Worm (Caenorhabditis elegans) whole organism, midembryonic: ENCODE results near the gene F40A3.6.

Experiments
- T22C8.4 ChIP-seq: fragments of 200-800 bp; sonication (Bioruptor generic); IDR thresholded peaks from 2 replicates; pipeline ENCODE4 v1.3.6; 2022; ENCODE audit warnings: missing genetic modification characterization, missing compliant biosample characterization
- cog-1 ChIP-seq: sonication (generic microtip); optimal IDR thresholded peaks from 2 replicates; lab custom pipeline; 2016; ENCODE audit warnings: missing genetic modification characterization, missing compliant biosample characterization
- flt-1 ChIP-seq: fragments of 200-800 bp; sonication (Bioruptor generic); IDR thresholded peaks from 2 replicates; pipeline ENCODE4 v1.3.6; 2022; ENCODE audit warnings: missing genetic modification characterization, missing compliant biosample characterization
- klf-2 ChIP-seq: fragments of 200-800 bp; sonication (Bioruptor generic); conservative IDR thresholded peaks from 2 replicates; pipeline ENCODE4 v1.3.6; 2022; ENCODE audit warnings: missing genetic modification reagents, missing genetic modification characterization, missing compliant biosample characterization
- med-1 ChIP-seq: sonication (generic microtip); optimal IDR thresholded peaks from 2 replicates; lab custom pipeline; 2017; ENCODE audit warnings: missing genetic modification characterization, mild to moderate bottlenecking, missing compliant biosample characterization, antibody characterized with exemption, missing genetic modification reagents; ENCODE audit not compliant: insufficient read depth
- ref-1 ChIP-seq: fragments of 200-800 bp; sonication (Bioruptor generic); conservative IDR thresholded peaks from 2 replicates; pipeline ENCODE4 v1.3.6; 2022; ENCODE audit warnings: missing genetic modification reagents, missing genetic modification characterization, missing compliant biosample characterization
- tab-1 ChIP-seq: fragments of 200-800 bp; sonication (Bioruptor generic); IDR thresholded peaks from 2 replicates; pipeline ENCODE4 v1.3.6; 2022; ENCODE audit warnings: missing genetic modification characterization, missing compliant biosample characterization
- ztf-23 ChIP-seq: fragments of 200-800 bp; sonication (Bioruptor generic); IDR thresholded peaks from 2 replicates; pipeline ENCODE4 v1.3.6; 2022; ENCODE audit warnings: missing genetic modification reagents, missing genetic modification characterization, missing compliant biosample characterization
- ztf-29 ChIP-seq: fragments of 200-800 bp; sonication (Bioruptor generic); IDR thresholded peaks from 2 replicates; pipeline ENCODE4 v1.3.6; 2022; ENCODE audit warnings: missing genetic modification reagents, missing genetic modification characterization, missing compliant biosample characterization

F40A3.6 gene

ce11 chrV:7864663-7865062, 29.0 kb downstream of the F40A3.6 start, which contains the start of gene C37C3.11:
Gene C37C3.11 (minus strand): TSS chrV:7864763.
- TF ChIP-seq cog-1 (tag; lab: Kevin White, UChicago) (no peak), ref-1 (GFP tag; lab: Robert Waterston, UW) (no peak), med-1 (GFP tag; lab: Kevin White, UChicago) (no peak), flt-1 (GFP tag; lab: Robert Waterston, UW) (no peak), klf-2 (no peak), tab-1 (GFP tag; lab: Robert Waterston, UW) (no peak), ztf-29 (no peak), T22C8.4 (no peak), ztf-23 (GFP tag; lab: Robert Waterston, UW) (no peak)

ce11 chrV:7863020-7863523, 30.6 kb downstream of the F40A3.6 start, which contains the start of gene C37C3.10:
Gene C37C3.10 (minus strand): TSS chrV:7863070.
- TF ChIP-seq klf-2, result no peak

- TF ChIP-seq ref-1 (GFP tag; lab: Robert Waterston, UW) (no peak), klf-2 (no peak), flt-1 (GFP tag; lab: Robert Waterston, UW) (no peak), T22C8.4 (no peak), ztf-23 (GFP tag; lab: Robert Waterston, UW) (no peak), tab-1 (GFP tag; lab: Robert Waterston, UW) (no peak), med-1 (GFP tag; lab: Kevin White, UChicago) (no peak), cog-1 (tag; lab: Kevin White, UChicago) (no peak), ztf-29 (no peak)
Observed at ce11 chrV:7861792-7862191, 31.9 kb downstream of the F40A3.6 start, which contains the start of gene C37C3.17. Gene C37C3.17 (minus strand): TSS chrV:7861892.

ce11 chrV:7857931-7858330, 35.7 kb downstream of the F40A3.6 start, which contains the start of gene C37C3.1:
Gene C37C3.1 (plus strand): TSS chrV:7857963.
- TF ChIP-seq ztf-23 (GFP tag; lab: Robert Waterston, UW), result no peak
- TF ChIP-seq tab-1 (GFP tag; lab: Robert Waterston, UW), result no peak
- no peak for TF ChIP-seq ref-1 (GFP tag; lab: Robert Waterston, UW)
- TF ChIP-seq med-1 (GFP tag; lab: Kevin White, UChicago), result no peak
- TF ChIP-seq T22C8.4, result no peak
- no peak for TF ChIP-seq ztf-29
- no peak for TF ChIP-seq flt-1 (GFP tag; lab: Robert Waterston, UW)

ce11 chrV:7856641-7857040, 37.0 kb downstream of the F40A3.6 start:
- TF ChIP-seq tab-1 (GFP tag; lab: Robert Waterston, UW) (no peak), flt-1 (GFP tag; lab: Robert Waterston, UW) (no peak), T22C8.4 (no peak), klf-2 (no peak)

- TF ChIP-seq klf-2, result no peak
- TF ChIP-seq med-1 (GFP tag; lab: Kevin White, UChicago), result no peak
- no peak for TF ChIP-seq ztf-23 (GFP tag; lab: Robert Waterston, UW)
- TF ChIP-seq tab-1 (GFP tag; lab: Robert Waterston, UW), result no peak
- no peak for TF ChIP-seq T22C8.4
- TF ChIP-seq cog-1 (tag; lab: Kevin White, UChicago), result no peak
- TF ChIP-seq flt-1 (GFP tag; lab: Robert Waterston, UW), result no peak
- TF ChIP-seq ref-1 (GFP tag; lab: Robert Waterston, UW), result no peak
- TF ChIP-seq ztf-29, result no peak
Observed at ce11 chrV:7855382-7855994, 38.2 kb downstream of the F40A3.6 start, which contains the start of gene C37C3.2. Gene C37C3.2 (plus strand): TSS chrV:7855944.

ce11 chrV:7854603-7855002, 39.1 kb downstream of the F40A3.6 start, which contains the start of the genes C37C3.9 and C37C3.18:
Gene C37C3.9 (minus strand): TSS chrV:7854700.
Gene C37C3.18 (plus strand): TSS chrV:7854993.
- TF ChIP-seq ztf-23 (GFP tag; lab: Robert Waterston, UW) (no peak), tab-1 (GFP tag; lab: Robert Waterston, UW) (0 out of 2 replicates have a peak, but pooled peaks have one; percentile 42), cog-1 (tag; lab: Kevin White, UChicago) (peak; percentile 30), ref-1 (GFP tag; lab: Robert Waterston, UW) (no peak), ztf-29 (no peak), med-1 (GFP tag; lab: Kevin White, UChicago) (no peak), flt-1 (GFP tag; lab: Robert Waterston, UW) (0 out of 2 replicates have a peak, but pooled peaks have one; percentile 49), T22C8.4 (no peak), klf-2 (no peak)

- TF ChIP-seq ztf-23 (GFP tag; lab: Robert Waterston, UW) (no peak), tab-1 (GFP tag; lab: Robert Waterston, UW) (no peak), klf-2 (no peak), T22C8.4 (no peak), ztf-29 (no peak), flt-1 (GFP tag; lab: Robert Waterston, UW) (no peak)
Observed at ce11 chrV:7853900-7854299, 39.8 kb downstream of the F40A3.6 start.

ce11 chrV:7852078-7852477, 41.6 kb downstream of the F40A3.6 start:
- no peak for TF ChIP-seq tab-1 (GFP tag; lab: Robert Waterston, UW)
- TF ChIP-seq med-1 (GFP tag; lab: Kevin White, UChicago), result no peak
- no peak for TF ChIP-seq ref-1 (GFP tag; lab: Robert Waterston, UW)
- no peak for TF ChIP-seq ztf-23 (GFP tag; lab: Robert Waterston, UW)
- TF ChIP-seq ztf-29, result no peak
- TF ChIP-seq klf-2, result no peak
- no peak for TF ChIP-seq T22C8.4
- no peak for TF ChIP-seq flt-1 (GFP tag; lab: Robert Waterston, UW)
- no peak for TF ChIP-seq cog-1 (tag; lab: Kevin White, UChicago)

- TF ChIP-seq flt-1 (GFP tag; lab: Robert Waterston, UW) (no peak), cog-1 (tag; lab: Kevin White, UChicago) (peak; percentile 1)
Observed at ce11 chrV:7848251-7848650, 45.4 kb downstream of the F40A3.6 start.
